Fruit fly (Drosophila melanogaster): ENCODE measurements around the gene eIF2Bbeta.
A peak's percentile ranks its signal among the peaks of the same experiment; 100 is the strongest.

Gene eIF2Bbeta

DNA sequence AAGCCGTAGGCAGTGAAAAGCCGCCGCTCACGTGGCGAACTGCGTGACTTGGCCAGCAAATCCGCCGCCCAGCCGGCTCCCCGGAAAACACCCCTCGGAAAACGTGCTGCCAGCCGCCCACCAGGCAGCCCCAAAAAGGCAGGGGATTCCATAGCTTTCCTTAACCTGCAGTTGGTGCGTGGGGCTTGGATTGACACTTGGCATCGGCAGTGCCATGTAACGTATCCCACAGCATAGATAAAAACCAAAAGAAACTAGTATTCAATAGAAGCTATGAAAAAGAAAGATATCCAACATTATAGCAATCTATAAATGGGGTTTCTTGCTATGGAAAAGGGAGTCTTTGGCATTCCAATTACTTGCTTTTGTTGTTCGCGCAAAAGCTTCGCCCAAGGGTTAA lies 19.3 kb upstream of the eIF2Bbeta start (continued):
- no peak for TF ChIP-seq CG1233 (GFP tag; optimal IDR thresholded peaks at IDR 0.05)
- TF ChIP-seq CG4730 (GFP tag; IDR thresholded peaks at IDR 0.05) = no peak
- peak; percentile 69 for TF ChIP-seq Med (GFP tag)
- no peak for TF ChIP-seq aop (GFP tag; IDR thresholded peaks at IDR 0.05)
- TF ChIP-seq fd102C (GFP tag; optimal IDR thresholded peaks at IDR 0.05) = no peak
- no peak for TF ChIP-seq mld (GFP tag; IDR thresholded peaks at IDR 0.05; ENCODE audit: partially characterized antibody)
- TF ChIP-seq CG10543 (GFP tag; optimal IDR thresholded peaks at IDR 0.05) = peak; percentile 8
- TF ChIP-seq MESR4 (GFP tag; optimal IDR thresholded peaks at IDR 0.05) = no peak
- TF ChIP-seq Dp (GFP tag; optimal IDR thresholded peaks at IDR 0.05) = no peak
- no peak for TF ChIP-seq pb (GFP tag; optimal IDR thresholded peaks at IDR 0.05)
- TF ChIP-seq Kr (GFP tag; optimal IDR thresholded peaks at IDR 0.05) = no peak
- TF ChIP-seq CG6272 (GFP tag; IDR thresholded peaks at IDR 0.05) = no peak
- TF ChIP-seq ttk (GFP tag; IDR thresholded peaks at IDR 0.05) = no peak
- TF ChIP-seq CG7928 (GFP tag; optimal IDR thresholded peaks at IDR 0.05) = no peak
- TF ChIP-seq Meics (GFP tag; optimal IDR thresholded peaks at IDR 0.05) = peak; percentile 6
- TF ChIP-seq CHES-1-like (GFP tag; optimal IDR thresholded peaks at IDR 0.05) = no peak
- no peak for TF ChIP-seq CG12659 (GFP tag; optimal IDR thresholded peaks at IDR 0.05)
- TF ChIP-seq NFAT (GFP tag; IDR thresholded peaks at IDR 0.05) = no peak
- TF ChIP-seq CG4854 (GFP tag; optimal IDR thresholded peaks at IDR 0.05) = no peak
- no peak for TF ChIP-seq tna (GFP tag; IDR thresholded peaks at IDR 0.05; ENCODE audit: partially characterized antibody)
- no peak for TF ChIP-seq grn (GFP tag; optimal IDR thresholded peaks at IDR 0.05)
- no peak for TF ChIP-seq CG30431 (GFP tag; optimal IDR thresholded peaks at IDR 0.05)
- no peak for TF ChIP-seq NC2α (GFP tag; optimal IDR thresholded peaks at IDR 0.05)
- TF ChIP-seq ap (GFP tag; IDR thresholded peaks at IDR 0.05) = no peak
- no peak for TF ChIP-seq br (optimal IDR thresholded peaks at IDR 0.05)
- no peak for TF ChIP-seq Ada2b (GFP tag; IDR thresholded peaks at IDR 0.05)
- no peak for TF ChIP-seq eyg (GFP tag; optimal IDR thresholded peaks at IDR 0.05)
- no peak for TF ChIP-seq CG3995 (GFP tag; optimal IDR thresholded peaks at IDR 0.05)
- no peak for TF ChIP-seq Pdp1 (GFP tag; optimal IDR thresholded peaks at IDR 0.05)
- no peak for TF ChIP-seq gro (GFP tag; optimal IDR thresholded peaks at IDR 0.05)
- TF ChIP-seq dmrt99B (tag; optimal IDR thresholded peaks at IDR 0.05) = peak; percentile 19
- no peak for TF ChIP-seq Xbp1 (GFP tag; optimal IDR thresholded peaks at IDR 0.05)
- no peak for TF ChIP-seq crp (GFP tag; optimal IDR thresholded peaks at IDR 0.05)
- no peak for TF ChIP-seq CG4404 (GFP tag; IDR thresholded peaks at IDR 0.05)
- no peak for TF ChIP-seq CG14014 (GFP tag; IDR thresholded peaks at IDR 0.05)
- TF ChIP-seq bab2 (GFP tag; optimal IDR thresholded peaks at IDR 0.05) = no peak
- TF ChIP-seq lola (GFP tag; optimal IDR thresholded peaks at IDR 0.05) = no peak
- TF ChIP-seq CG8478 (optimal IDR thresholded peaks at IDR 0.05) = no peak
- TF ChIP-seq CG33557 (GFP tag; optimal IDR thresholded peaks at IDR 0.05) = no peak
- no peak for TF ChIP-seq CG14710 (tag; optimal IDR thresholded peaks at IDR 0.05)
- TF ChIP-seq h (optimal IDR thresholded peaks at IDR 0.05) = no peak
- TF ChIP-seq Bteb2 (GFP tag; optimal IDR thresholded peaks at IDR 0.05) = no peak
- TF ChIP-seq CG7839 (tag; optimal IDR thresholded peaks at IDR 0.05) = peak; percentile 4
- no peak for TF ChIP-seq Bgb (GFP tag; IDR thresholded peaks at IDR 0.05; ENCODE audit: partially characterized antibody)
- TF ChIP-seq Poxn (GFP tag; IDR thresholded peaks at IDR 0.05) = no peak
- TF ChIP-seq cato (GFP tag; optimal IDR thresholded peaks at IDR 0.05; ENCODE audit: borderline replicate concordance) = no peak
- TF ChIP-seq ftz-f1 (GFP tag; optimal IDR thresholded peaks at IDR 0.05) = no peak
- peak; percentile 1 for TF ChIP-seq CG3281 (GFP tag; optimal IDR thresholded peaks at IDR 0.05)
- TF ChIP-seq CG13775 (GFP tag; optimal IDR thresholded peaks at IDR 0.05) = no peak
- TF ChIP-seq az2 (GFP tag; optimal IDR thresholded peaks at IDR 0.05) = no peak
- TF ChIP-seq en (GFP tag; optimal IDR thresholded peaks at IDR 0.05) = no peak
- TF ChIP-seq Nf-YA (GFP tag; IDR thresholded peaks at IDR 0.05) = no peak
- no peak for TF ChIP-seq jigr1 (GFP tag; IDR thresholded peaks at IDR 0.05)
